Comparison of ENCODE assay signal across 4 fruit fly cellular contexts in the genomic region with DNA sequence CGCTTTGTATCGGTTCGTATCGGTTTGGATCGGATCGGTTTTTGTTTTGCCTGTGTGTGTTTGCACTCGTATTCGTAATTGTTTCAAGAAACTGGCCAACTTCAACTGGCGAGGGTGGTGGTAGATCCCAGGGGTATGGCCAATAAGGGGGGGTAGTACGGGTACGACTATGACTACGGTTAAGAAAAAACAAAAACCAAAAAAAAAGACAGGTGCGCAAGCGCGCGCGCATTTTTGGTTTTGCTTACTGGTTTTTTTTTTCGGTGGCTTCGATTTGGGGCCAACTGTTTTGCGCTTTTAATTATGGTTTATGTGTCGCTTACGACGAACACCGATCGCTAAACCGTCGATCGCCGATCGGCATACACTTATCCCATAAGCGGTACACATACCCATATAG.
TF ChIP-seq lines count a peak whose summit lies in the region.

No protein-coding gene starts in this region.

- no peak for TF ChIP-seq CTCF in whole organism, embryonic (GFP tag; optimal IDR thresholded peaks at IDR 0.05; lab: Kevin White, UChicago)

TF ChIP-seq in whole organism, adult, 20 proteins besides CTCF, POLR2A, EP300 and RAD21:
- TF ChIP-seq kay (GFP tag; lab: Kevin White, UChicago; ENCODE audit: borderline replicate concordance) = no peak
- TF ChIP-seq tj (GFP tag; optimal IDR thresholded peaks at IDR 0.05; lab: Kevin White, UChicago) = peak; percentile 4
- no peak for TF ChIP-seq CG1620 (GFP tag; optimal IDR thresholded peaks at IDR 0.05; lab: Kevin White, UChicago)
- TF ChIP-seq toe (GFP tag; optimal IDR thresholded peaks at IDR 0.05; lab: Kevin White, UChicago) = no peak
- TF ChIP-seq Clk (GFP tag; optimal IDR thresholded peaks at IDR 0.05; lab: Kevin White, UChicago) = no peak
- TF ChIP-seq CG11617 (GFP tag; optimal IDR thresholded peaks at IDR 0.05; lab: Kevin White, UChicago) = no peak
- no peak for TF ChIP-seq Hr96 (GFP tag; optimal IDR thresholded peaks at IDR 0.05; lab: Kevin White, UChicago)

TF ChIP-seq in whole organism, embryonic, 481 proteins besides CTCF, POLR2A, EP300 and RAD21:
- TF ChIP-seq ken (GFP tag; IDR thresholded peaks at IDR 0.05; lab: Robert Waterston, UW) = no peak
- peak; percentile 58 for TF ChIP-seq CG13894 (tag; optimal IDR thresholded peaks at IDR 0.05; lab: Kevin White, UChicago)
- peak; percentile 30; the same call in 1 of the 2 replicates for TF ChIP-seq Drgx (GFP tag; IDR thresholded peaks at IDR 0.05; lab: Robert Waterston, UW)
- TF ChIP-seq Hr3 (GFP tag; optimal IDR thresholded peaks at IDR 0.05; lab: Kevin White, UChicago) = no peak
- TF ChIP-seq Hmr (GFP tag; optimal IDR thresholded peaks at IDR 0.05; lab: Kevin White, UChicago) = no peak
- 0 out of 2 replicates have a peak, but pooled peaks have one; percentile 24 for TF ChIP-seq Nf-YA (GFP tag; IDR thresholded peaks at IDR 0.05; lab: Robert Waterston, UW)
- TF ChIP-seq stwl (tag; optimal IDR thresholded peaks at IDR 0.05; lab: Kevin White, UChicago) = no peak
- TF ChIP-seq crol (GFP tag; IDR thresholded peaks at IDR 0.05; lab: Robert Waterston, UW) = peak; percentile 56
- 0 out of 4 replicates have a peak, but pooled peaks have one; percentile 61 for TF ChIP-seq chinmo (GFP tag; IDR thresholded peaks at IDR 0.05; lab: Robert Waterston, UW; ENCODE audit: partially characterized antibody)
- no peak for TF ChIP-seq CG14860 (GFP tag; IDR thresholded peaks at IDR 0.05; lab: Robert Waterston, UW; ENCODE audit: partially characterized antibody)
- 0 out of 2 replicates have a peak, but pooled peaks have one; percentile 8 for TF ChIP-seq vvl (GFP tag; IDR thresholded peaks at IDR 0.05; lab: Robert Waterston, UW)
- peak; percentile 50 for TF ChIP-seq sqz (GFP tag; optimal IDR thresholded peaks at IDR 0.05; lab: Kevin White, UChicago)
- TF ChIP-seq gsb-n (tag; optimal IDR thresholded peaks at IDR 0.05; lab: Kevin White, UChicago) = no peak
- no peak for TF ChIP-seq CG10267 (tag; optimal IDR thresholded peaks at IDR 0.05; lab: Kevin White, UChicago)
- TF ChIP-seq Deaf1 (tag; optimal IDR thresholded peaks at IDR 0.05; lab: Kevin White, UChicago) = peak; percentile 17

TF ChIP-seq in whole organism, prepupa, 60 proteins besides CTCF, POLR2A, EP300 and RAD21:
- TF ChIP-seq CG8119 (GFP tag; IDR thresholded peaks at IDR 0.05; lab: Robert Waterston, UW) (peak; percentile 16; the same call in 2 of the 3 replicates), eg (GFP tag; IDR thresholded peaks at IDR 0.05; lab: Robert Waterston, UW) (peak; percentile 69), lz (GFP tag; optimal IDR thresholded peaks at IDR 0.05; lab: Kevin White, UChicago) (no peak), CG6163 (GFP tag; IDR thresholded peaks at IDR 0.05; lab: Robert Waterston, UW) (peak; percentile 47), salr (GFP tag; optimal IDR thresholded peaks at IDR 0.05; lab: Kevin White, UChicago) (no peak), CG3032 (tag; optimal IDR thresholded peaks at IDR 0.05; lab: Kevin White, UChicago) (no peak), CG15336 (GFP tag; IDR thresholded peaks at IDR 0.05; lab: Robert Waterston, UW) (peak; percentile 45), CG6808 (GFP tag; optimal IDR thresholded peaks at IDR 0.05; lab: Kevin White, UChicago) (no peak), CG1621 (tag; optimal IDR thresholded peaks at IDR 0.05; lab: Kevin White, UChicago) (no peak), CG11902 (GFP tag; optimal IDR thresholded peaks at IDR 0.05; lab: Kevin White, UChicago) (no peak)

TF ChIP-seq in whole organism, pupa, 21 proteins besides CTCF, POLR2A, EP300 and RAD21:
- TF ChIP-seq CG32121 (GFP tag; IDR thresholded peaks at IDR 0.05; lab: Robert Waterston, UW) (peak; percentile 24; the same call in 1 of the 2 replicates), Ets98B (GFP tag; IDR thresholded peaks at IDR 0.05; lab: Robert Waterston, UW) (no peak; the same call in 1 of the 2 replicates), CG9948 (tag; optimal IDR thresholded peaks at IDR 0.05; lab: Kevin White, UChicago) (no peak), EcR (GFP tag; optimal IDR thresholded peaks at IDR 0.05; lab: Kevin White, UChicago) (no peak), fd96Ca (GFP tag; IDR thresholded peaks at IDR 0.05; lab: Robert Waterston, UW) (peak; percentile 66; the same call in 1 of the 3 replicates), rn (GFP tag; IDR thresholded peaks at IDR 0.05; lab: Robert Waterston, UW) (0 out of 2 replicates have a peak, but pooled peaks have one; percentile 29), CG12605 (GFP tag; IDR thresholded peaks at IDR 0.05; lab: Robert Waterston, UW) (peak; percentile 19; the same call in 1 of the 2 replicates)
